Worm (Caenorhabditis elegans): ENCODE data around the gene ugt-44.

- TF ChIP-seq snpc-1.3 (tag; optimal IDR thresholded peaks at IDR 0.05; ENCODE audit: insufficient read depth) (no peak), Y79H2A.3 (GFP tag; conservative IDR thresholded peaks at IDR 0.05) (no peak), snpc-4 (GFP tag; optimal IDR thresholded peaks at IDR 0.05) (no peak), snpc-4 (tag; optimal IDR thresholded peaks at IDR 0.05) (peak in 3 of 4 experiments; percentile 46 to 70 (median 64)), lin-35 (GFP tag; optimal IDR thresholded peaks at IDR 0.05) (peak in 1 of 3 experiments; percentile 54), F52B5.7 (tag; optimal IDR thresholded peaks at IDR 0.05) (peak; percentile 1)
These were observed 14.1 kb downstream of the ugt-44 start, which contains the start of the genes F01D4.5 and ced-5 for ce11 chrIV:10483607-10484117.

All from whole organism, young adult.